Worm (Caenorhabditis elegans): ENCODE data around the gene C44H9.4.

- TF ChIP-seq ceh-31 (tag; optimal IDR thresholded peaks at IDR 0.05), result no peak
- no peak for TF ChIP-seq che-1 (tag; optimal IDR thresholded peaks at IDR 0.05)
Measured at ce11 chrV:12854766-12855165, 19.3 kb downstream of the C44H9.4 start, which contains the start of gene C44H9.7.
